Worm (Caenorhabditis elegans) whole organism, mixed stage, embryonic: ENCODE data around the gene elo-4.

ENCODE experiments used
- drap-1 ChIP-seq: fragments of 200-800 bp; sonication (Bioruptor generic); optimal IDR thresholded peaks from 3 replicates; lab custom pipeline; 2018; ENCODE audit warnings: mild to moderate bottlenecking, missing genetic modification characterization, missing compliant biosample characterization
- elt-1 ChIP-seq: sonication (generic microtip); optimal IDR thresholded peaks from 2 replicates; lab custom pipeline; 2017; ENCODE audit warnings: missing genetic modification characterization, mild to moderate bottlenecking, missing compliant biosample characterization, antibody characterized with exemption, moderate library complexity, borderline replicate concordance; ENCODE audit not compliant: insufficient read depth
- elt-3 ChIP-seq: fragments of 150-350 bp; optimal IDR thresholded peaks from 2 replicates; lab custom pipeline; 2014; ENCODE audit warnings: missing biosample characterization, missing genetic modification characterization
- flh-1 ChIP-seq: fragments of 200-800 bp; sonication (Bioruptor generic); optimal IDR thresholded peaks from 2 replicates; lab custom pipeline; 2018; ENCODE audit warnings: mild to moderate bottlenecking, missing genetic modification characterization, moderate library complexity, missing compliant biosample characterization
- mep-1 ChIP-seq: fragments of 150-350 bp; optimal IDR thresholded peaks from 2 replicates; lab custom pipeline; 2017; ENCODE audit warnings: missing biosample characterization, missing genetic modification reagents, missing genetic modification characterization, inconsistent platforms
- nhr-12 ChIP-seq: fragments of 150-350 bp; optimal IDR thresholded peaks from 2 replicates; lab custom pipeline; 2014; ENCODE audit warnings: missing biosample characterization, missing genetic modification characterization
- nhr-237 ChIP-seq: fragments of 150-350 bp; optimal IDR thresholded peaks from 2 replicates; lab custom pipeline; 2014; ENCODE audit warnings: missing biosample characterization, missing genetic modification characterization
- nhr-28 ChIP-seq: fragments of 150-350 bp; optimal IDR thresholded peaks from 2 replicates; lab custom pipeline; 2014; ENCODE audit warnings: missing biosample characterization, missing genetic modification characterization
- nhr-76 ChIP-seq: sonication (generic microtip); optimal IDR thresholded peaks from 2 replicates; lab custom pipeline; 2017; ENCODE audit warnings: missing biosample characterization, missing genetic modification characterization
- pha-4 ChIP-seq: fragments of 150-350 bp; optimal IDR thresholded peaks from 2 replicates; lab custom pipeline; 2018; ENCODE audit warnings: missing biosample characterization, missing genetic modification reagents, missing genetic modification characterization
- snpc-4 ChIP-seq: fragments of 150-350 bp; optimal IDR thresholded peaks from 2 replicates; lab custom pipeline; 2014; ENCODE audit warnings: missing biosample characterization, missing genetic modification characterization
- unc-62 ChIP-seq: fragments of 150-350 bp; optimal IDR thresholded peaks from 2 replicates; lab custom pipeline; 2014; ENCODE audit warnings: missing biosample characterization, missing genetic modification reagents, missing genetic modification characterization
- zip-8 ChIP-seq: fragments of 150-350 bp; optimal IDR thresholded peaks from 2 replicates; lab custom pipeline; 2014; ENCODE audit warnings: missing biosample characterization, missing genetic modification characterization
- ztf-11 ChIP-seq: fragments of 150-350 bp; optimal IDR thresholded peaks from 2 replicates; lab custom pipeline; 2014; ENCODE audit warnings: missing biosample characterization, missing genetic modification characterization

DNA sequence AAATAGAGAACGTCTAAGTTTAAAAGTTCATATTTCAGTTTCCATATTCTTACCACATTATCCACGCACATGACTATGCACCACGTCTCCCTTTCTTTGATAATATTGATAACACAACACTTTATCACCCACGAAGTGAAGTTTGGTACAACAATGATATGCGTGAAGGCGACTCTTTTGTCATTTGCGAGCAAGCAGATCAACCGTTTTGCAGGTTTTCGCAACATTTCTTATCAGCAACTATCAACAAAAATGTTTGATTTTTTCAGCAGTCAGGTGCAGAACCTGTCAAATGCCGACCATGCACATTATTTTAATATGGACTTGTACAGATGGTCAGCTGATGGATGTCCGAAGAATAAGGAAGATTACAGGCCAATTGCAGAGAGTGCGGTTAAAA, 7.5 kb downstream of the elo-4 start:
- TF ChIP-seq unc-62 (no peak), snpc-4 (tag; lab: Kevin White, UChicago) (no peak), elt-1 (no peak), mep-1 (no peak), pha-4 (tag; lab: Kevin White, UChicago) (no peak), elt-3 (no peak), nhr-28 (tag; lab: Kevin White, UChicago) (no peak), nhr-12 (no peak), ztf-11 (tag; lab: Kevin White, UChicago) (no peak), nhr-76 (tag; lab: Kevin White, UChicago) (no peak), nhr-237 (tag; lab: Kevin White, UChicago) (no peak), drap-1 (no peak), flh-1 (GFP tag; lab: Kevin White, UChicago) (no peak), zip-8 (no peak)
